Worm (Caenorhabditis elegans) whole organism, late embryonic: Measurements from ENCODE around the gene Y66A7A.9.

ENCODE experiments used
- C08G9.2 ChIP-seq: sonication (generic microtip); optimal IDR thresholded peaks from 2 replicates; lab custom pipeline; 2016; ENCODE audit warnings: mild to moderate bottlenecking, missing genetic modification characterization, moderate library complexity, missing compliant biosample characterization
- K02D7.2 ChIP-seq: sonication (generic microtip); optimal IDR thresholded peaks from 2 replicates; lab custom pipeline; 2017; ENCODE audit warnings: mild to moderate bottlenecking, missing genetic modification characterization, missing compliant biosample characterization
- K09A11.1 ChIP-seq: sonication (generic microtip); optimal IDR thresholded peaks from 2 replicates; lab custom pipeline; 2017; ENCODE audit warnings: antibody characterized with exemption, mild to moderate bottlenecking, missing genetic modification characterization, missing compliant biosample characterization; ENCODE audit not compliant: insufficient read depth
- T23F11.4 ChIP-seq: fragments of 200-800 bp; sonication (Bioruptor generic); optimal IDR thresholded peaks from 2 replicates; lab custom pipeline; 2018; ENCODE audit warnings: mild to moderate bottlenecking, missing genetic modification characterization, missing compliant biosample characterization
- ahr-1 ChIP-seq: sonication (generic microtip); optimal IDR thresholded peaks from 2 replicates; lab custom pipeline; 2016; ENCODE audit warnings: missing genetic modification characterization, missing compliant biosample characterization
- ceh-14 ChIP-seq: sonication (generic microtip); optimal IDR thresholded peaks from 2 replicates; lab custom pipeline; 2016; ENCODE audit warnings: missing genotype, missing genetic modification characterization, missing compliant biosample characterization
- ceh-19 ChIP-seq: fragments of 200-800 bp; sonication (Bioruptor generic); optimal IDR thresholded peaks from 2 replicates; lab custom pipeline; 2018; ENCODE audit warnings: mild to moderate bottlenecking, missing genetic modification characterization, missing compliant biosample characterization
- ceh-2 ChIP-seq: sonication (generic microtip); optimal IDR thresholded peaks from 2 replicates; lab custom pipeline; 2016; ENCODE audit warnings: missing genotype, missing genetic modification characterization, missing compliant biosample characterization
- ceh-22 ChIP-seq: sonication (generic microtip); optimal IDR thresholded peaks from 2 replicates; lab custom pipeline; 2017; ENCODE audit warnings: missing biosample characterization, missing genetic modification characterization
- ceh-24 ChIP-seq: sonication (generic microtip); optimal IDR thresholded peaks from 2 replicates; lab custom pipeline; 2016; ENCODE audit warnings: mild to moderate bottlenecking, missing genetic modification characterization, missing compliant biosample characterization
- ceh-31 ChIP-seq: sonication (generic microtip); optimal IDR thresholded peaks from 2 replicates; lab custom pipeline; 2016; ENCODE audit warnings: missing genetic modification characterization, missing compliant biosample characterization
- ceh-45 ChIP-seq: fragments of 200-800 bp; sonication (Bioruptor generic); IDR thresholded peaks from 2 replicates; pipeline ENCODE4 v1.3.6; 2022; ENCODE audit warnings: missing genetic modification reagents, missing genetic modification characterization, missing compliant biosample characterization
- ceh-6 ChIP-seq: fragments of 200-800 bp; sonication (Bioruptor generic); optimal IDR thresholded peaks from 2 replicates; lab custom pipeline; 2018; ENCODE audit warnings: mild to moderate bottlenecking, missing genetic modification characterization, missing compliant biosample characterization
- ceh-9 ChIP-seq: sonication (generic microtip); optimal IDR thresholded peaks from 2 replicates; lab custom pipeline; 2016; ENCODE audit warnings: mild to moderate bottlenecking, missing genetic modification characterization, inconsistent platforms, missing compliant biosample characterization
- che-1 ChIP-seq: sonication (generic microtip); optimal IDR thresholded peaks from 2 replicates; lab custom pipeline; 2016; ENCODE audit warnings: mild to moderate bottlenecking, missing genetic modification characterization, missing compliant biosample characterization
- dmd-4 ChIP-seq: sonication (generic microtip); optimal IDR thresholded peaks from 2 replicates; lab custom pipeline; 2016; ENCODE audit warnings: borderline replicate concordance, missing genetic modification characterization, missing compliant biosample characterization
- dve-1 ChIP-seq: sonication (generic microtip); optimal IDR thresholded peaks from 2 replicates; lab custom pipeline; 2017; ENCODE audit warnings: antibody characterized with exemption, mild to moderate bottlenecking, missing genetic modification characterization, missing compliant biosample characterization
- elt-2 ChIP-seq: sonication (generic microtip); optimal IDR thresholded peaks from 2 replicates; lab custom pipeline; 2016; ENCODE audit warnings: missing genetic modification reagents, missing genetic modification characterization, missing compliant biosample characterization
- elt-4 ChIP-seq: sonication (generic microtip); optimal IDR thresholded peaks from 2 replicates; lab custom pipeline; 2016; ENCODE audit warnings: missing genetic modification characterization, missing compliant biosample characterization
- eyg-1 ChIP-seq: sonication (generic microtip); optimal IDR thresholded peaks from 2 replicates; lab custom pipeline; 2016; ENCODE audit warnings: missing genotype, missing genetic modification characterization, missing compliant biosample characterization
- fkh-10 ChIP-seq: fragments of 150-350 bp; optimal IDR thresholded peaks from 2 replicates; lab custom pipeline; 2014; ENCODE audit warnings: missing biosample characterization, missing genetic modification reagents, missing genetic modification characterization
- fkh-6 ChIP-seq: sonication (generic microtip); optimal IDR thresholded peaks from 2 replicates; lab custom pipeline; 2016; ENCODE audit warnings: missing genetic modification characterization, missing compliant biosample characterization
- hlh-15 ChIP-seq: sonication (generic microtip); optimal IDR thresholded peaks from 2 replicates; lab custom pipeline; 2016; ENCODE audit warnings: missing genetic modification characterization, missing compliant biosample characterization
- lin-11 ChIP-seq: fragments of 200-800 bp; sonication (Bioruptor generic); optimal IDR thresholded peaks from 2 replicates; lab custom pipeline; 2018; ENCODE audit warnings: mild to moderate bottlenecking, missing genetic modification characterization, missing compliant biosample characterization
- madf-2 ChIP-seq: sonication (generic microtip); optimal IDR thresholded peaks from 2 replicates; lab custom pipeline; 2017; ENCODE audit warnings: missing genetic modification characterization, missing compliant biosample characterization
- mec-3 ChIP-seq: sonication (generic microtip); optimal IDR thresholded peaks from 2 replicates; lab custom pipeline; 2016; ENCODE audit warnings: borderline replicate concordance, missing genetic modification characterization, missing compliant biosample characterization
- nfya-1 ChIP-seq: sonication (generic microtip); optimal IDR thresholded peaks from 2 replicates; lab custom pipeline; 2017; ENCODE audit warnings: missing genetic modification characterization, mild to moderate bottlenecking, missing compliant biosample characterization, antibody characterized with exemption, moderate library complexity
- odd-2 ChIP-seq: sonication (generic microtip); optimal IDR thresholded peaks from 2 replicates; lab custom pipeline; 2017; ENCODE audit warnings: antibody characterized with exemption, mild to moderate bottlenecking, missing genetic modification characterization, missing compliant biosample characterization
- pag-3 ChIP-seq: sonication (generic microtip); optimal IDR thresholded peaks from 2 replicates; lab custom pipeline; 2016; ENCODE audit warnings: missing compliant biosample characterization, missing genetic modification characterization, borderline replicate concordance
- pax-1 ChIP-seq: fragments of 150-350 bp; optimal IDR thresholded peaks from 2 replicates; lab custom pipeline; 2014; ENCODE audit warnings: missing biosample characterization, missing genetic modification characterization
- pqm-1 ChIP-seq: sonication (generic microtip); optimal IDR thresholded peaks from 2 replicates; lab custom pipeline; 2016; ENCODE audit warnings: missing genetic modification characterization, missing compliant biosample characterization
- ref-2 ChIP-seq: sonication (generic microtip); optimal IDR thresholded peaks from 2 replicates; lab custom pipeline; 2016; ENCODE audit warnings: missing genetic modification characterization, missing compliant biosample characterization
- rnt-1 ChIP-seq: sonication (generic microtip); optimal IDR thresholded peaks from 2 replicates; lab custom pipeline; 2016; ENCODE audit warnings: missing genetic modification characterization, missing compliant biosample characterization
- sox-4 ChIP-seq: sonication (generic microtip); optimal IDR thresholded peaks from 2 replicates; lab custom pipeline; 2017; ENCODE audit warnings: mild to moderate bottlenecking, missing genetic modification characterization, inconsistent platforms, missing compliant biosample characterization
- tbx-7 ChIP-seq: sonication (generic microtip); optimal IDR thresholded peaks from 2 replicates; lab custom pipeline; 2016; ENCODE audit warnings: missing genotype, missing genetic modification characterization, missing compliant biosample characterization
- ttx-3 ChIP-seq: sonication (generic microtip); optimal IDR thresholded peaks from 2 replicates; lab custom pipeline; 2016; ENCODE audit warnings: missing genetic modification reagents, missing genetic modification characterization, missing compliant biosample characterization
- unc-3 ChIP-seq, 2 experiments: fragments of 200-800 bp in 1 of 2; sonication (Bioruptor generic) in 1 of 2; sonication (generic microtip) in 1 of 2; conservative IDR thresholded peaks in 1 of 2; optimal IDR thresholded peaks in 1 of 2; 2 replicates each; pipeline versions ENCODE4 v1.3.6 to Lab custom; 2016 to 2022; ENCODE audit warnings: missing compliant biosample characterization in 2 of 2, missing genetic modification characterization in 2 of 2, missing genetic modification reagents in 1 of 2
- unc-55 ChIP-seq: sonication (generic microtip); optimal IDR thresholded peaks from 2 replicates; lab custom pipeline; 2017; ENCODE audit warnings: missing biosample characterization, missing genetic modification reagents, missing genetic modification characterization
- unc-86 ChIP-seq: sonication (generic microtip); optimal IDR thresholded peaks from 2 replicates; lab custom pipeline; 2016; ENCODE audit warnings: missing genetic modification characterization, missing compliant biosample characterization
- zip-5 ChIP-seq: sonication (generic microtip); optimal IDR thresholded peaks from 2 replicates; lab custom pipeline; 2016; ENCODE audit warnings: missing genetic modification characterization, missing compliant biosample characterization
- ztf-16 ChIP-seq: sonication (generic microtip); optimal IDR thresholded peaks from 2 replicates; lab custom pipeline; 2017; ENCODE audit warnings: missing genetic modification characterization, missing compliant biosample characterization

Y66A7A.9 gene

DNA sequence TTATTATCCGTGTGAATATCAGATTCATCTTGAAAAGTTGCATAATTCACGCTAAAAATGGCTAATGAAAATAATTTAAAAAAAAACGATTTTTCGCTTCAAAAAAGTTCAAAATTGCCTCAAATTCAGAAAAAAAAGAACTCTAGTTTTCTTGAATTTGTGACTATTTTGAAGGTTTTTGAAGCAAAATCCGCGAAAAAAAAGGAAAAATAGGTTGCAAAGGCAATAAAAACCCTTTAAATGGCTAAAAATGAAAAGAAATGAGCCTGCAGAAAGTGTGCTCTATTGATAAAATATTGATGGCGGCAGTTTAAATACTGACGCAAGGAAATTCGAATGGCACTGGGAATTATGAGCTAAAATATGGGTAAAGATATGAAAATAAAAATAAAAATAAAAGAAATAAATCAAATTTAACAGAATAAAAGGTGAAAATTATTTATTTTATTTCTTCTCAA lies 31.8 kb downstream of the Y66A7A.9 start, which contains the start of gene Y66D12A.7:
Gene Y66D12A.7 (minus strand): TSS at position 51 of the 458 bp plus-strand sequence.
- TF ChIP-seq lin-11 (tag; lab: Kevin White, UChicago) (no peak), dmd-4 (tag; lab: Kevin White, UChicago) (no peak), mec-3 (no peak), madf-2 (tag; lab: Kevin White, UChicago) (no peak), fkh-6 (tag; lab: Kevin White, UChicago) (no peak), che-1 (tag; lab: Kevin White, UChicago) (no peak), eyg-1 (tag; lab: Kevin White, UChicago) (no peak), C08G9.2 (tag; lab: Kevin White, UChicago) (no peak), hlh-15 (tag; lab: Kevin White, UChicago) (no peak), elt-4 (no peak), T23F11.4 (no peak), unc-86 (tag; lab: Kevin White, UChicago) (no peak), ttx-3 (no peak), tbx-7 (tag; lab: Kevin White, UChicago) (no peak), ceh-6 (GFP tag; lab: Kevin White, UChicago) (no peak), sox-4 (no peak), ceh-24 (no peak), unc-55 (GFP tag; lab: Kevin White, UChicago) (no peak), nfya-1 (no peak)

DNA sequence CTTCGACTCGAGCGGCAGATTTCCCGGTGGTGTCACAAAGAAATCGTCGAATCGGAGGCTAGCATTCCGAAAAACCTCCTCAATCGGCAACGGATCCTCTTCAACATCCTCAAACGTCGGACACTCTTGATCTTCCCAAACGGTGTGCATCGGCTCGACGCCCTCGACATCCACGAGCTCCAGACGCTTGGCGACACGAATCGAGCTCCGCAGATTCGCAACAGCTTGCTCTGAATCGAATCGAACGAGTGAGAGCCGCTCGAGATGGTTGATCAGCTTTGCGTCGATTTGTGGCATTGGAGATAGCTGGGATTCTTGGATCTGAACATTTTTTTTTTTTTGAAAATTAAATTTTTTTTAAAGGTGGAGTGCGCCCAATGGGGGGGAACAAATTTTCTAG lies 32.9 kb downstream of the Y66A7A.9 start:
- TF ChIP-seq unc-86 (tag; lab: Kevin White, UChicago) (no peak), hlh-15 (tag; lab: Kevin White, UChicago) (no peak), pag-3 (tag; lab: Kevin White, UChicago) (no peak), pax-1 (no peak), zip-5 (tag; lab: Kevin White, UChicago) (no peak), elt-2 (tag; lab: Kevin White, UChicago) (no peak), dmd-4 (tag; lab: Kevin White, UChicago) (no peak), unc-3 (GFP tag; conservative IDR thresholded peaks at IDR 0.05; lab: Robert Waterston, UW) (no peak), unc-3 (tag; optimal IDR thresholded peaks at IDR 0.05; lab: Kevin White, UChicago) (no peak), ceh-9 (tag; lab: Kevin White, UChicago) (no peak)

ce11 chrIII:11573921-11574320 lies 38.4 kb downstream of the Y66A7A.9 start, which contains the start of gene Y66D12A.8:
Gene Y66D12A.8 (plus strand): TSS chrIII:11574221.
- TF ChIP-seq ceh-31 (tag; lab: Kevin White, UChicago) (no peak), rnt-1 (tag; lab: Kevin White, UChicago) (no peak), dve-1 (tag; lab: Kevin White, UChicago) (no peak), ceh-45 (no peak), ref-2 (no peak), ceh-14 (tag; lab: Kevin White, UChicago) (no peak), K02D7.2 (tag; lab: Kevin White, UChicago) (no peak), fkh-10 (GFP tag; lab: Kevin White, UChicago) (no peak), K09A11.1 (tag; lab: Kevin White, UChicago) (no peak), ceh-2 (tag; lab: Kevin White, UChicago) (no peak), ceh-9 (tag; lab: Kevin White, UChicago) (no peak), ceh-22 (tag; lab: Kevin White, UChicago) (no peak), eyg-1 (tag; lab: Kevin White, UChicago) (no peak), pqm-1 (no peak), ceh-6 (GFP tag; lab: Kevin White, UChicago) (no peak), pax-1 (no peak), ztf-16 (tag; lab: Kevin White, UChicago) (no peak), ceh-19 (GFP tag; lab: Kevin White, UChicago) (no peak), odd-2 (tag; lab: Kevin White, UChicago) (no peak), ahr-1 (no peak)
- TF ChIP-seq, all 69 proteins: peak for 0
